Worm (Caenorhabditis elegans): ENCODE data around the gene lgc-38.

DNA sequence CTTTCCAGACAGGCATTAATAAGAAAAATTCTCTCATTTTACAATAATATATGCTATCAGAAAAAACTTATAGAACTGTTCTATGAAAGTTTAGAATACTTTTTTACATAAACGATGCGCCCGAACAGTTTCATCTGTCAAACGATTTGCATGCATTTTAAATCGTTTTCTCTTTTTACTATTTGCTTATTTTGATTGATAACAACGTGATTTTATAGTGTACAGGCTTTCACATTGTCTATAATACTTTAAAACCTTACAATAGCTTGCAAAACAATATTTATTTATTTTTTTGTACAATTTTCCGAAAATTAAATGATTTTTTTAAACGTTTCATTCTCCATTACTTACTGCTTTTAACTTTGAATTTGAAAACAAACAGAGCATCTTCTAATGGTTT, 36.7 kb downstream of the lgc-38 start, which contains the start of gene R01H2.7:
- TF ChIP-seq lin-13 (GFP tag; optimal IDR thresholded peaks at IDR 0.05) (no peak), snpc-4 (tag; optimal IDR thresholded peaks at IDR 0.05) (no peak), spr-1 (tag; optimal IDR thresholded peaks at IDR 0.05) (no peak)

Measured in whole organism, L4 larva.